Worm (Caenorhabditis elegans) whole organism, L1 larva: ENCODE measurements around the gene rpt-1.
A peak's percentile ranks its signal among the peaks of the same experiment; 100 is the strongest.

Experiments used
- C04F5.9 ChIP-seq: sonication (generic microtip); optimal IDR thresholded peaks from 2 replicates; lab custom pipeline; 2016; ENCODE audit warnings: missing genetic modification characterization, missing compliant biosample characterization
- C16A3.4 ChIP-seq: fragments of 150-350 bp; optimal IDR thresholded peaks from 2 replicates; lab custom pipeline; 2014; ENCODE audit warnings: missing biosample characterization, missing genetic modification characterization
- C34B4.2 ChIP-seq: sonication (generic microtip); optimal IDR thresholded peaks from 2 replicates; lab custom pipeline; 2017; ENCODE audit warnings: mild to moderate bottlenecking, missing genetic modification characterization, missing compliant biosample characterization
- aha-1 ChIP-seq: fragments of 150-350 bp; optimal IDR thresholded peaks from 2 replicates; lab custom pipeline; 2014; ENCODE audit warnings: missing biosample characterization, missing genetic modification characterization
- blmp-1 ChIP-seq: fragments of 150-350 bp; optimal IDR thresholded peaks from 2 replicates; lab custom pipeline; 2014; ENCODE audit warnings: missing biosample characterization, missing genetic modification characterization
- ceh-63 ChIP-seq: fragments of 200-800 bp; sonication (Bioruptor generic); optimal IDR thresholded peaks from 2 replicates; lab custom pipeline; 2018; ENCODE audit warnings: mild to moderate bottlenecking, missing genetic modification characterization, missing compliant biosample characterization
- ceh-82 ChIP-seq, 3 experiments: fragments of 150-350 bp in 1 of 3; sonication (generic microtip) in 2 of 3; optimal IDR thresholded peaks; 2 replicates each; lab custom pipeline; 2014 to 2017; ENCODE audit warnings: missing biosample characterization in 3 of 3, missing genetic modification characterization in 3 of 3
- ceh-88 ChIP-seq: fragments of 200-800 bp; sonication (Bioruptor generic); IDR thresholded peaks from 2 replicates; pipeline ENCODE4 v1.3.6; 2022; ENCODE audit warnings: missing genetic modification characterization, missing compliant biosample characterization
- ceh-90 ChIP-seq: sonication (generic microtip); optimal IDR thresholded peaks from 2 replicates; lab custom pipeline; 2016; ENCODE audit warnings: missing genetic modification characterization, missing compliant biosample characterization
- dpl-1 ChIP-seq, 3 experiments: fragments of 150-350 bp in 2 of 3; sonication (generic microtip) in 1 of 3; optimal IDR thresholded peaks; 2 replicates each; lab custom pipeline; 2014 to 2017; ENCODE audit warnings: missing biosample characterization in 3 of 3, missing genetic modification characterization in 3 of 3, missing genetic modification reagents in 3 of 3
- efl-1 ChIP-seq, 4 experiments: fragments of 150-350 bp; optimal IDR thresholded peaks in 3 of 4; peaks in 1 of 4; 1 replicate in 1 of 4; 2 replicates in 3 of 4; lab custom pipeline; 2014; ENCODE audit warnings: missing biosample characterization in 2 of 4, missing genetic modification characterization in 2 of 4, missing genetic modification reagents in 2 of 4
- egl-13 ChIP-seq: sonication (generic microtip); optimal IDR thresholded peaks from 2 replicates; lab custom pipeline; 2016; ENCODE audit warnings: missing genotype, missing genetic modification reagents, missing genetic modification characterization, missing compliant biosample characterization
- egl-27 ChIP-seq, 2 experiments: fragments of 150-350 bp in 1 of 2; sonication (generic microtip); optimal IDR thresholded peaks; 3 replicates each; lab custom pipeline; 2017 to 2018; ENCODE audit warnings: missing biosample characterization in 2 of 2, missing genetic modification characterization in 2 of 2, missing genetic modification reagents in 2 of 2
- elt-3 ChIP-seq, 6 experiments: fragments of 150-350 bp in 1 of 6; sonication (generic microtip); optimal IDR thresholded peaks; 2 replicates each; lab custom pipeline; 2017 to 2018; ENCODE audit warnings: missing biosample characterization in 6 of 6, missing genetic modification characterization in 6 of 6, inconsistent platforms in 1 of 6
- fkh-10 ChIP-seq: sonication (generic microtip); optimal IDR thresholded peaks from 2 replicates; lab custom pipeline; 2017; ENCODE audit warnings: missing biosample characterization, missing genetic modification reagents, missing genetic modification characterization
- fkh-4 ChIP-seq: sonication (generic microtip); optimal IDR thresholded peaks from 2 replicates; lab custom pipeline; 2016; ENCODE audit warnings: missing compliant biosample characterization, missing genetic modification characterization, borderline replicate concordance
- fkh-8 ChIP-seq: sonication (generic microtip); optimal IDR thresholded peaks from 2 replicates; lab custom pipeline; 2016; ENCODE audit warnings: mild to moderate bottlenecking, missing genetic modification characterization, missing compliant biosample characterization
- grh-1 ChIP-seq: fragments of 200-800 bp; sonication (Bioruptor generic); IDR thresholded peaks from 2 replicates; pipeline ENCODE4 v1.3.6; 2022; ENCODE audit warnings: missing genetic modification reagents, missing genetic modification characterization, missing compliant biosample characterization
- hlh-17 ChIP-seq: fragments of 200-800 bp; sonication (Bioruptor generic); optimal IDR thresholded peaks from 2 replicates; lab custom pipeline; 2018; ENCODE audit warnings: missing genetic modification characterization, mild to moderate bottlenecking, missing compliant biosample characterization, moderate library complexity, borderline replicate concordance
- hpl-2 ChIP-seq: fragments of 150-350 bp; optimal IDR thresholded peaks from 2 replicates; lab custom pipeline; 2014; ENCODE audit warnings: missing biosample characterization, missing genetic modification reagents, missing genetic modification characterization
- lin-14 ChIP-seq: fragments of 200-800 bp; sonication (Bioruptor generic); optimal IDR thresholded peaks from 2 replicates; lab custom pipeline; 2018; ENCODE audit warnings: mild to moderate bottlenecking, missing genetic modification characterization, moderate library complexity, missing compliant biosample characterization
- lin-15B ChIP-seq: fragments of 150-350 bp; sonication (generic microtip); optimal IDR thresholded peaks from 3 replicates; lab custom pipeline; 2014; ENCODE audit warnings: missing biosample characterization, missing genetic modification characterization
- lin-35 ChIP-seq, 2 experiments: fragments of 150-350 bp; optimal IDR thresholded peaks; 2 replicates each; lab custom pipeline; 2014; ENCODE audit warnings: missing biosample characterization in 2 of 2, missing genetic modification characterization in 2 of 2, missing genetic modification reagents in 2 of 2
- lin-39 ChIP-seq: fragments of 150-350 bp; optimal IDR thresholded peaks from 2 replicates; lab custom pipeline; 2014; ENCODE audit warnings: missing biosample characterization, missing genetic modification reagents, missing genetic modification characterization
- lir-3 ChIP-seq: sonication (generic microtip); optimal IDR thresholded peaks from 2 replicates; lab custom pipeline; 2016; ENCODE audit warnings: mild to moderate bottlenecking, missing genetic modification characterization, moderate library complexity, missing compliant biosample characterization; ENCODE audit not compliant: poor library complexity
- lsy-2 ChIP-seq, 2 experiments: fragments of 150-350 bp; optimal IDR thresholded peaks; 2 replicates each; lab custom pipeline; 2014; ENCODE audit warnings: missing biosample characterization in 2 of 2, missing genetic modification characterization in 2 of 2
- mdl-1 ChIP-seq, 2 experiments: fragments of 150-350 bp; optimal IDR thresholded peaks; 2 replicates each; lab custom pipeline; 2014 to 2017; ENCODE audit warnings: missing biosample characterization in 2 of 2, missing genetic modification characterization in 2 of 2, inconsistent platforms in 1 of 2
- mef-2 ChIP-seq: fragments of 150-350 bp; optimal IDR thresholded peaks from 2 replicates; lab custom pipeline; 2014; ENCODE audit warnings: missing biosample characterization, missing genetic modification characterization
- mep-1 ChIP-seq: fragments of 150-350 bp; optimal IDR thresholded peaks from 2 replicates; lab custom pipeline; 2014; ENCODE audit warnings: missing biosample characterization, missing genetic modification characterization
- nhr-11 ChIP-seq: fragments of 150-350 bp; optimal IDR thresholded peaks from 2 replicates; lab custom pipeline; 2014; ENCODE audit warnings: missing biosample characterization, missing genetic modification characterization
- nhr-19 ChIP-seq: fragments of 200-800 bp; sonication (Bioruptor generic); conservative IDR thresholded peaks from 2 replicates; pipeline ENCODE4 v1.3.6; 2022; ENCODE audit warnings: missing genetic modification characterization, missing compliant biosample characterization
- nhr-20 ChIP-seq: sonication (generic microtip); optimal IDR thresholded peaks from 2 replicates; lab custom pipeline; 2016; ENCODE audit warnings: mild to moderate bottlenecking, missing genetic modification characterization, missing compliant biosample characterization
- nhr-28 ChIP-seq: fragments of 150-350 bp; optimal IDR thresholded peaks from 2 replicates; lab custom pipeline; 2014; ENCODE audit warnings: missing biosample characterization, missing genetic modification characterization
- nhr-47 ChIP-seq: sonication (generic microtip); optimal IDR thresholded peaks from 2 replicates; lab custom pipeline; 2016; ENCODE audit warnings: mild to moderate bottlenecking, missing genetic modification characterization, moderate library complexity, missing compliant biosample characterization
- nhr-71 ChIP-seq: sonication (generic microtip); optimal IDR thresholded peaks from 2 replicates; lab custom pipeline; 2016; ENCODE audit warnings: mild to moderate bottlenecking, missing genetic modification characterization, moderate library complexity, missing compliant biosample characterization
- nhr-76 ChIP-seq: sonication (generic microtip); optimal IDR thresholded peaks from 2 replicates; lab custom pipeline; 2017; ENCODE audit warnings: missing biosample characterization, missing genetic modification characterization
- nhr-84 ChIP-seq: sonication (generic microtip); optimal IDR thresholded peaks from 2 replicates; lab custom pipeline; 2017; ENCODE audit warnings: missing biosample characterization, missing genetic modification characterization
- pax-3 ChIP-seq: fragments of 200-800 bp; sonication (Bioruptor generic); optimal IDR thresholded peaks from 2 replicates; lab custom pipeline; 2018; ENCODE audit warnings: mild to moderate bottlenecking, missing genetic modification characterization, moderate library complexity, missing compliant biosample characterization
- rnt-1 ChIP-seq: sonication (generic microtip); optimal IDR thresholded peaks from 2 replicates; lab custom pipeline; 2016; ENCODE audit warnings: mild to moderate bottlenecking, missing genetic modification characterization, moderate library complexity, missing compliant biosample characterization
- skn-1 ChIP-seq: fragments of 150-350 bp; optimal IDR thresholded peaks from 2 replicates; lab custom pipeline; 2014; ENCODE audit warnings: missing biosample characterization, missing genetic modification characterization
- snpc-4 ChIP-seq: fragments of 150-350 bp; optimal IDR thresholded peaks from 2 replicates; lab custom pipeline; 2014; ENCODE audit warnings: missing biosample characterization, missing genetic modification characterization
- snu-23 ChIP-seq: sonication (generic microtip); optimal IDR thresholded peaks from 2 replicates; lab custom pipeline; 2016; ENCODE audit warnings: missing genetic modification characterization, missing compliant biosample characterization
- sptf-1 ChIP-seq: fragments of 150-350 bp; optimal IDR thresholded peaks from 2 replicates; lab custom pipeline; 2014; ENCODE audit warnings: missing biosample characterization, missing genetic modification characterization
- swsn-7 ChIP-seq: sonication (generic microtip); optimal IDR thresholded peaks from 2 replicates; lab custom pipeline; 2016; ENCODE audit warnings: missing genetic modification characterization, missing compliant biosample characterization
- unc-130 ChIP-seq: fragments of 150-350 bp; optimal IDR thresholded peaks from 2 replicates; lab custom pipeline; 2017; ENCODE audit warnings: missing biosample characterization, missing genetic modification characterization, inconsistent platforms
- unc-30 ChIP-seq: sonication (generic microtip); optimal IDR thresholded peaks from 2 replicates; lab custom pipeline; 2017; ENCODE audit warnings: missing biosample characterization, missing genetic modification characterization
- zag-1 ChIP-seq: fragments of 150-350 bp; optimal IDR thresholded peaks from 2 replicates; lab custom pipeline; 2014; ENCODE audit warnings: missing biosample characterization, missing genetic modification characterization
- zip-4 ChIP-seq: fragments of 200-800 bp; sonication (Bioruptor generic); optimal IDR thresholded peaks from 2 replicates; lab custom pipeline; 2018; ENCODE audit warnings: mild to moderate bottlenecking, missing genetic modification characterization, moderate library complexity, missing compliant biosample characterization

rpt-1 gene

DNA sequence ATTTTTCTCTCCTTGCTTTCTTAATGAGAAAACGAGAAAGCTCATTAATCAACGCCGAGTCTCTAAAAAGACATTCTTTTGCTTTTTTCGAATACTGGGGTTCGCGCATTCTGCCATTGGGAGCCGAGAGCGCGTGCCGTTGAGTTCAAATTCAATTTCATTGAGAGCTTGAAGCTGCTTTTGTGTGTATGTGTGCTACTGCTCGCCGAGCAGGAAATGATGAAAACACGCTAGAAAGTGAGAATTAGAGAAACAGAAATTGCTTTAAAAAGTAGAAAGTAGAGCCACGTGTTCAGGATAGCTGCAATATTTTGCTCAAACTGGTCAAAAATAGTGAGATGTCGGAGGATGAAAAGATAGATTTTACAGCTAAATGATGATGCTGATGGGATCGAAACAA is 43.5 kb upstream of the rpt-1 start:
- peak in 1 of 3 experiments; percentile 6 for TF ChIP-seq dpl-1 (GFP tag; optimal IDR thresholded peaks at IDR 0.05; lab: Kevin White, UChicago)
- TF ChIP-seq snu-23 (GFP tag; lab: Kevin White, UChicago) = peak; percentile 1
- TF ChIP-seq lsy-2 (tag; optimal IDR thresholded peaks at IDR 0.05; lab: Kevin White, UChicago) = peak in 1 of 2 experiments; percentile 33
- TF ChIP-seq fkh-8 (tag; lab: Kevin White, UChicago) = peak; percentile 64
- TF ChIP-seq pax-3 = peak; percentile 15
- TF ChIP-seq lin-15B (tag; lab: Kevin White, UChicago) = no peak
- peak; percentile 15 for TF ChIP-seq rnt-1 (tag; lab: Kevin White, UChicago)
- TF ChIP-seq swsn-7 (tag; lab: Kevin White, UChicago) = peak; percentile 10
- TF ChIP-seq nhr-71 (tag; lab: Kevin White, UChicago) = peak; percentile 46
- peak; percentile 2 for TF ChIP-seq skn-1 (tag; lab: Kevin White, UChicago)
- TF ChIP-seq lin-14 (GFP tag; lab: Kevin White, UChicago) = peak; percentile 87
- TF ChIP-seq unc-130 (tag; lab: Kevin White, UChicago) = no peak
- peak; percentile 85 for TF ChIP-seq fkh-10 (GFP tag; lab: Kevin White, UChicago)
- TF ChIP-seq egl-13 (tag; lab: Kevin White, UChicago) = peak; percentile 10
- TF ChIP-seq efl-1 (optimal IDR thresholded peaks at IDR 0.05; lab: Kevin White, UChicago) = no peak
- TF ChIP-seq efl-1 (GFP tag; optimal IDR thresholded peaks at IDR 0.05 in 1 of 2; lab: Kevin White, UChicago) = peak in 1 of 2 experiments; percentile 77
- TF ChIP-seq sptf-1 (tag; lab: Kevin White, UChicago) = no peak
- no peak for TF ChIP-seq zip-4 (GFP tag; lab: Kevin White, UChicago)
- TF ChIP-seq mef-2 = no peak
- peak; percentile 45 for TF ChIP-seq mep-1 (tag; lab: Kevin White, UChicago)
- TF ChIP-seq ceh-88 (GFP tag; lab: Robert Waterston, UW) = no peak
- TF ChIP-seq ceh-82 (tag; optimal IDR thresholded peaks at IDR 0.05; lab: Kevin White, UChicago) = peak in 1 of 3 experiments; percentile 36

DNA sequence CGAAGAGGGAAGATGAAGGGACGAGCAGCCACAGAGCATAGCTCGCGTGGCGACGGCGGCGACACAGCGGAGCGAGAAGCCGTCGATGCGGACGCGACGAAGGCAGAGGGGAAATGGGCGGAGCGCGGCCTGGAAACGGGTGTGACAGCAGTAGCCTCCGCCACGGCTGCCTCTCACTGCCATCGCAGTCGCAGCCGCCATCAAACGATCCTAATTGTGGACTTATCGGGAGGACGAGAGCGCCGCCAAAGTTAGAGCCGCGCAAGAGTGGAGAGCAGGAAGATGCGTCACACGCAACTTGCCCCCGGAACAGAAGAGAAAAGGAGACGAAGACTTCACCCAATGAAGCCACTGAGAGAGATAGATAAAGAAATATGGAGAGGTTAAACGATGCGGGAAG is 42.1 kb upstream of the rpt-1 start:
- TF ChIP-seq nhr-20 = no peak
- TF ChIP-seq unc-30 = no peak
- no peak for TF ChIP-seq lir-3
- no peak for TF ChIP-seq pax-3
- TF ChIP-seq nhr-47 (tag; lab: Kevin White, UChicago) = peak; percentile 51
- no peak for TF ChIP-seq egl-27 (tag; optimal IDR thresholded peaks at IDR 0.05; lab: Kevin White, UChicago)
- TF ChIP-seq elt-3 (tag; optimal IDR thresholded peaks at IDR 0.05; lab: Kevin White, UChicago) = no peak
- TF ChIP-seq aha-1 (tag; lab: Kevin White, UChicago) = no peak
- TF ChIP-seq grh-1 = no peak
- TF ChIP-seq hpl-2 = no peak
- no peak for TF ChIP-seq nhr-84 (tag; lab: Kevin White, UChicago)
- TF ChIP-seq skn-1 (tag; lab: Kevin White, UChicago) = no peak
- no peak for TF ChIP-seq nhr-11 (tag; lab: Kevin White, UChicago)
- TF ChIP-seq C34B4.2 (tag; lab: Kevin White, UChicago) = no peak
- no peak for TF ChIP-seq C16A3.4 (tag; lab: Kevin White, UChicago)
- TF ChIP-seq ceh-63 (GFP tag; lab: Kevin White, UChicago) = peak; percentile 82
- TF ChIP-seq ceh-88 (GFP tag; lab: Robert Waterston, UW) = no peak
- TF ChIP-seq ceh-90 = no peak
- peak; percentile 2 for TF ChIP-seq mep-1 (tag; lab: Kevin White, UChicago)
- no peak for TF ChIP-seq blmp-1 (tag; lab: Kevin White, UChicago)
- TF ChIP-seq fkh-10 (GFP tag; lab: Kevin White, UChicago) = peak; percentile 71
- no peak for TF ChIP-seq zag-1 (tag; lab: Kevin White, UChicago)
- peak in 1 of 2 experiments; percentile 8 for TF ChIP-seq lin-35 (GFP tag; optimal IDR thresholded peaks at IDR 0.05; lab: Kevin White, UChicago)
- no peak for TF ChIP-seq nhr-76 (tag; lab: Kevin White, UChicago)
- peak; percentile 88 for TF ChIP-seq lin-14 (GFP tag; lab: Kevin White, UChicago)
- peak in 1 of 2 experiments; percentile 3 for TF ChIP-seq lsy-2 (tag; optimal IDR thresholded peaks at IDR 0.05; lab: Kevin White, UChicago)
- TF ChIP-seq hlh-17 (GFP tag; lab: Kevin White, UChicago) = no peak
- TF ChIP-seq mdl-1 (tag; optimal IDR thresholded peaks at IDR 0.05; lab: Kevin White, UChicago) = peak in 1 of 2 experiments; percentile 8
- TF ChIP-seq dpl-1 (GFP tag; optimal IDR thresholded peaks at IDR 0.05; lab: Kevin White, UChicago) = no peak
- no peak for TF ChIP-seq nhr-28 (tag; lab: Kevin White, UChicago)
- no peak for TF ChIP-seq efl-1 (optimal IDR thresholded peaks at IDR 0.05; lab: Kevin White, UChicago)
- no peak for TF ChIP-seq efl-1 (GFP tag; optimal IDR thresholded peaks at IDR 0.05 in 1 of 2; lab: Kevin White, UChicago)
- TF ChIP-seq ceh-82 (tag; optimal IDR thresholded peaks at IDR 0.05; lab: Kevin White, UChicago) = peak in 2 of 3 experiments; percentile 24 to 35
- no peak for TF ChIP-seq C04F5.9
- TF ChIP-seq fkh-4 (tag; lab: Kevin White, UChicago) = no peak
- no peak for TF ChIP-seq snpc-4 (tag; lab: Kevin White, UChicago)
- no peak for TF ChIP-seq lin-39
- no peak for TF ChIP-seq mef-2
- 0 out of 2 replicates have a peak, but pooled peaks have one; percentile 6 for TF ChIP-seq nhr-19 (GFP tag; lab: Robert Waterston, UW)
